Worm (Caenorhabditis elegans) whole organism, L1 larva: ENCODE measurements around the gene pfut-1.

Experiments used
- C04F5.9 ChIP-seq: sonication (generic microtip); optimal IDR thresholded peaks from 2 replicates; lab custom pipeline; 2016; ENCODE audit warnings: missing genetic modification characterization, missing compliant biosample characterization
- C16A3.4 ChIP-seq: fragments of 150-350 bp; optimal IDR thresholded peaks from 2 replicates; lab custom pipeline; 2014; ENCODE audit warnings: missing biosample characterization, missing genetic modification characterization
- F16B12.6 ChIP-seq: fragments of 150-350 bp; optimal IDR thresholded peaks from 2 replicates; lab custom pipeline; 2014; ENCODE audit warnings: missing biosample characterization, missing genetic modification characterization
- ceh-63 ChIP-seq: fragments of 200-800 bp; sonication (Bioruptor generic); optimal IDR thresholded peaks from 2 replicates; lab custom pipeline; 2018; ENCODE audit warnings: mild to moderate bottlenecking, missing genetic modification characterization, missing compliant biosample characterization
- ceh-8 ChIP-seq: fragments of 200-800 bp; sonication (Bioruptor generic); optimal IDR thresholded peaks from 2 replicates; lab custom pipeline; 2018; ENCODE audit warnings: mild to moderate bottlenecking, missing genetic modification characterization, moderate library complexity, missing compliant biosample characterization
- ceh-82 ChIP-seq, 3 experiments: fragments of 150-350 bp in 1 of 3; sonication (generic microtip) in 2 of 3; optimal IDR thresholded peaks; 2 replicates each; lab custom pipeline; 2014 to 2017; ENCODE audit warnings: missing biosample characterization in 3 of 3, missing genetic modification characterization in 3 of 3
- ceh-88 ChIP-seq: fragments of 200-800 bp; sonication (Bioruptor generic); IDR thresholded peaks from 2 replicates; pipeline ENCODE4 v1.3.6; 2022; ENCODE audit warnings: missing genetic modification characterization, missing compliant biosample characterization
- ces-1 ChIP-seq: fragments of 150-350 bp; optimal IDR thresholded peaks from 2 replicates; lab custom pipeline; 2014; ENCODE audit warnings: missing biosample characterization, missing genetic modification reagents, missing genetic modification characterization
- dpl-1 ChIP-seq, 3 experiments: fragments of 150-350 bp in 2 of 3; sonication (generic microtip) in 1 of 3; optimal IDR thresholded peaks; 2 replicates each; lab custom pipeline; 2014 to 2017; ENCODE audit warnings: missing biosample characterization in 3 of 3, missing genetic modification characterization in 3 of 3, missing genetic modification reagents in 3 of 3
- efl-1 ChIP-seq, 4 experiments: fragments of 150-350 bp; optimal IDR thresholded peaks in 3 of 4; peaks in 1 of 4; 1 replicate in 1 of 4; 2 replicates in 3 of 4; lab custom pipeline; 2014; ENCODE audit warnings: missing biosample characterization in 2 of 4, missing genetic modification characterization in 2 of 4, missing genetic modification reagents in 2 of 4
- egl-27 ChIP-seq, 2 experiments: fragments of 150-350 bp in 1 of 2; sonication (generic microtip); optimal IDR thresholded peaks; 3 replicates each; lab custom pipeline; 2017 to 2018; ENCODE audit warnings: missing biosample characterization in 2 of 2, missing genetic modification characterization in 2 of 2, missing genetic modification reagents in 2 of 2
- elt-2 ChIP-seq: sonication (generic microtip); optimal IDR thresholded peaks from 2 replicates; lab custom pipeline; 2016; ENCODE audit warnings: missing genetic modification characterization, mild to moderate bottlenecking, inconsistent platforms, missing compliant biosample characterization, missing genetic modification reagents
- ets-5 ChIP-seq: fragments of 200-800 bp; sonication (Bioruptor generic); IDR thresholded peaks from 2 replicates; pipeline ENCODE4 v1.3.6; 2022; ENCODE audit warnings: missing genetic modification characterization, missing compliant biosample characterization
- fkh-10 ChIP-seq: sonication (generic microtip); optimal IDR thresholded peaks from 2 replicates; lab custom pipeline; 2017; ENCODE audit warnings: missing biosample characterization, missing genetic modification reagents, missing genetic modification characterization
- fkh-8 ChIP-seq: sonication (generic microtip); optimal IDR thresholded peaks from 2 replicates; lab custom pipeline; 2016; ENCODE audit warnings: mild to moderate bottlenecking, missing genetic modification characterization, missing compliant biosample characterization
- fos-1 ChIP-seq: fragments of 150-350 bp; optimal IDR thresholded peaks from 2 replicates; lab custom pipeline; 2014; ENCODE audit warnings: missing biosample characterization, missing genetic modification characterization
- hpl-2 ChIP-seq: fragments of 150-350 bp; optimal IDR thresholded peaks from 2 replicates; lab custom pipeline; 2014; ENCODE audit warnings: missing biosample characterization, missing genetic modification reagents, missing genetic modification characterization
- lin-14 ChIP-seq: fragments of 200-800 bp; sonication (Bioruptor generic); optimal IDR thresholded peaks from 2 replicates; lab custom pipeline; 2018; ENCODE audit warnings: mild to moderate bottlenecking, missing genetic modification characterization, moderate library complexity, missing compliant biosample characterization
- lin-15B ChIP-seq: fragments of 150-350 bp; sonication (generic microtip); optimal IDR thresholded peaks from 3 replicates; lab custom pipeline; 2014; ENCODE audit warnings: missing biosample characterization, missing genetic modification characterization
- mef-2 ChIP-seq: fragments of 150-350 bp; optimal IDR thresholded peaks from 2 replicates; lab custom pipeline; 2014; ENCODE audit warnings: missing biosample characterization, missing genetic modification characterization
- nhr-20 ChIP-seq: sonication (generic microtip); optimal IDR thresholded peaks from 2 replicates; lab custom pipeline; 2016; ENCODE audit warnings: mild to moderate bottlenecking, missing genetic modification characterization, missing compliant biosample characterization
- nhr-28 ChIP-seq: fragments of 150-350 bp; optimal IDR thresholded peaks from 2 replicates; lab custom pipeline; 2014; ENCODE audit warnings: missing biosample characterization, missing genetic modification characterization
- nhr-76 ChIP-seq: sonication (generic microtip); optimal IDR thresholded peaks from 2 replicates; lab custom pipeline; 2017; ENCODE audit warnings: missing biosample characterization, missing genetic modification characterization
- nhr-85 ChIP-seq: sonication (generic microtip); peaks from one replicate; lab custom pipeline; 2016; ENCODE audit warnings: missing genetic modification characterization, inconsistent platforms, missing compliant biosample characterization
- pag-3 ChIP-seq: sonication (generic microtip); optimal IDR thresholded peaks from 2 replicates; lab custom pipeline; 2017; ENCODE audit warnings: missing genetic modification characterization, mild to moderate bottlenecking, missing compliant biosample characterization, antibody characterized with exemption, borderline replicate concordance; ENCODE audit not compliant: insufficient read depth
- pqm-1 ChIP-seq: sonication (generic microtip); optimal IDR thresholded peaks from 3 replicates; lab custom pipeline; 2017; ENCODE audit warnings: missing biosample characterization, missing genetic modification characterization
- skn-1 ChIP-seq: fragments of 150-350 bp; optimal IDR thresholded peaks from 2 replicates; lab custom pipeline; 2014; ENCODE audit warnings: missing biosample characterization, missing genetic modification characterization
- snu-23 ChIP-seq: sonication (generic microtip); optimal IDR thresholded peaks from 2 replicates; lab custom pipeline; 2016; ENCODE audit warnings: missing genetic modification characterization, missing compliant biosample characterization
- sox-4 ChIP-seq: sonication (generic microtip); optimal IDR thresholded peaks from 2 replicates; lab custom pipeline; 2016; ENCODE audit warnings: missing genetic modification characterization, missing compliant biosample characterization
- sptf-1 ChIP-seq: fragments of 150-350 bp; optimal IDR thresholded peaks from 2 replicates; lab custom pipeline; 2014; ENCODE audit warnings: missing biosample characterization, missing genetic modification characterization
- tbx-2 ChIP-seq: sonication (generic microtip); optimal IDR thresholded peaks from 2 replicates; lab custom pipeline; 2016; ENCODE audit warnings: missing genetic modification characterization, missing compliant biosample characterization
- tlp-1 ChIP-seq: fragments of 150-350 bp; optimal IDR thresholded peaks from 2 replicates; lab custom pipeline; 2014; ENCODE audit warnings: missing biosample characterization, missing genetic modification characterization
- unc-98 ChIP-seq: fragments of 200-800 bp; sonication (Bioruptor generic); IDR thresholded peaks from 2 replicates; pipeline ENCODE4 v1.3.6; 2022; ENCODE audit warnings: missing genetic modification characterization, missing compliant biosample characterization
- zip-4 ChIP-seq: fragments of 200-800 bp; sonication (Bioruptor generic); optimal IDR thresholded peaks from 2 replicates; lab custom pipeline; 2018; ENCODE audit warnings: mild to moderate bottlenecking, missing genetic modification characterization, moderate library complexity, missing compliant biosample characterization

The pfut-1 gene

ce11 chrX:3191353-3192065 is 25.9 kb downstream of the pfut-1 start (continued):
- TF ChIP-seq nhr-20 (tag; lab: Kevin White, UChicago), result no peak

- no peak for TF ChIP-seq fkh-10 (GFP tag; lab: Kevin White, UChicago)
- no peak for TF ChIP-seq ceh-8 (GFP tag; lab: Kevin White, UChicago)
- TF ChIP-seq ceh-82 (tag; optimal IDR thresholded peaks at IDR 0.05; lab: Kevin White, UChicago), result no peak
- no peak for TF ChIP-seq mef-2 (tag; lab: Kevin White, UChicago)
- TF ChIP-seq nhr-76 (tag; lab: Kevin White, UChicago), result no peak
- TF ChIP-seq egl-27 (tag; optimal IDR thresholded peaks at IDR 0.05; lab: Kevin White, UChicago), result no peak
- no peak for TF ChIP-seq C16A3.4
- TF ChIP-seq lin-14 (GFP tag; lab: Kevin White, UChicago), result peak; percentile 38
- TF ChIP-seq ces-1, result no peak
- no peak for TF ChIP-seq unc-98 (GFP tag; lab: Robert Waterston, UW)
- no peak for TF ChIP-seq nhr-85 (tag; lab: Kevin White, UChicago)
- TF ChIP-seq tbx-2, result peak; percentile 28
- no peak for TF ChIP-seq elt-2 (tag; lab: Kevin White, UChicago)
These were observed 31.7 kb downstream of the pfut-1 start for ce11 chrX:3197319-3197718.

- TF ChIP-seq fkh-8 (tag; lab: Kevin White, UChicago) (no peak), efl-1 (optimal IDR thresholded peaks at IDR 0.05; lab: Kevin White, UChicago) (no peak), efl-1 (GFP tag; optimal IDR thresholded peaks at IDR 0.05 in 1 of 2; lab: Kevin White, UChicago) (peak in 1 of 2 experiments; percentile 82)
- TF ChIP-seq, all 84 proteins: peak for 1
These were observed 33.6 kb downstream of the pfut-1 start, which contains the start of gene fax-1 for ce11 chrX:3199249-3199648. Gene fax-1 (minus strand): TSS chrX:3199349.

- no peak for TF ChIP-seq nhr-28
- TF ChIP-seq pqm-1 (tag; lab: Kevin White, UChicago), result no peak
- TF ChIP-seq snu-23 (GFP tag; lab: Kevin White, UChicago), result no peak
- TF ChIP-seq F16B12.6, result no peak
- no peak for TF ChIP-seq sox-4 (tag; lab: Kevin White, UChicago)
- no peak for TF ChIP-seq fkh-10 (GFP tag; lab: Kevin White, UChicago)
- TF ChIP-seq tlp-1 (tag; lab: Kevin White, UChicago), result no peak
- TF ChIP-seq ceh-63 (GFP tag; lab: Kevin White, UChicago), result no peak
- TF ChIP-seq pag-3, result no peak
- TF ChIP-seq tbx-2, result no peak
- TF ChIP-seq nhr-20 (tag; lab: Kevin White, UChicago), result no peak
These were observed 36.7 kb downstream of the pfut-1 start for ce11 chrX:3202350-3202749.

- TF ChIP-seq lin-15B, result no peak
- no peak for TF ChIP-seq sptf-1 (tag; lab: Kevin White, UChicago)
- TF ChIP-seq C04F5.9 (tag; lab: Kevin White, UChicago), result no peak
- no peak for TF ChIP-seq ets-5 (GFP tag; lab: Robert Waterston, UW)
- TF ChIP-seq fos-1 (tag; lab: Kevin White, UChicago), result no peak
- TF ChIP-seq hpl-2 (GFP tag; lab: Kevin White, UChicago), result no peak
- no peak for TF ChIP-seq skn-1 (tag; lab: Kevin White, UChicago)
- TF ChIP-seq dpl-1 (GFP tag; optimal IDR thresholded peaks at IDR 0.05; lab: Kevin White, UChicago), result no peak
These were observed 39.2 kb downstream of the pfut-1 start, which contains the start of gene F28B4.1 for ce11 chrX:3204778-3205177. Gene F28B4.1 (plus strand): TSS chrX:3205078.

- no peak for TF ChIP-seq fkh-8 (tag; lab: Kevin White, UChicago)
- TF ChIP-seq ceh-88 (GFP tag; lab: Robert Waterston, UW), result no peak
- no peak for TF ChIP-seq nhr-85 (tag; lab: Kevin White, UChicago)
- no peak for TF ChIP-seq zip-4
These were observed 43.9 kb downstream of the pfut-1 start, which contains the start of gene F28B4.4 for ce11 chrX:3209523-3209922. Gene F28B4.4 (minus strand): TSS chrX:3209623.
